Worm (Caenorhabditis elegans) whole organism, L2 larva: ENCODE measurements around the gene Y24F12A.1.

Experiments
- ceh-16 ChIP-seq: fragments of 150-350 bp; optimal IDR thresholded peaks from 2 replicates; lab custom pipeline; 2014; ENCODE audit warnings: missing biosample characterization, missing genetic modification characterization
- lin-13 ChIP-seq: fragments of 150-350 bp; optimal IDR thresholded peaks from 2 replicates; lab custom pipeline; 2014; ENCODE audit warnings: missing biosample characterization, missing genetic modification reagents, missing genetic modification characterization
- nhr-77 ChIP-seq: fragments of 150-350 bp; optimal IDR thresholded peaks from 2 replicates; lab custom pipeline; 2014; ENCODE audit warnings: missing biosample characterization, missing genetic modification characterization
- zag-1 ChIP-seq: fragments of 150-350 bp; optimal IDR thresholded peaks from 2 replicates; lab custom pipeline; 2014; ENCODE audit warnings: missing biosample characterization, missing genetic modification characterization
- ztf-11 ChIP-seq: sonication (generic microtip); optimal IDR thresholded peaks from 2 replicates; lab custom pipeline; 2017; ENCODE audit warnings: missing biosample characterization, missing genetic modification characterization

ce11 chrIV:11602498-11603068, 2.5 kb upstream of the Y24F12A.1 start, which contains the start of gene rps-11:
- TF ChIP-seq lin-13 (GFP tag; lab: Kevin White, UChicago) = no peak
- TF ChIP-seq ztf-11 (tag; lab: Kevin White, UChicago) = no peak
- no peak for TF ChIP-seq zag-1 (tag; lab: Kevin White, UChicago)
- no peak for TF ChIP-seq nhr-77
- no peak for TF ChIP-seq ceh-16 (tag; lab: Kevin White, UChicago)
